Worm (Caenorhabditis elegans): ENCODE results near the gene K07F5.22.

DNA sequence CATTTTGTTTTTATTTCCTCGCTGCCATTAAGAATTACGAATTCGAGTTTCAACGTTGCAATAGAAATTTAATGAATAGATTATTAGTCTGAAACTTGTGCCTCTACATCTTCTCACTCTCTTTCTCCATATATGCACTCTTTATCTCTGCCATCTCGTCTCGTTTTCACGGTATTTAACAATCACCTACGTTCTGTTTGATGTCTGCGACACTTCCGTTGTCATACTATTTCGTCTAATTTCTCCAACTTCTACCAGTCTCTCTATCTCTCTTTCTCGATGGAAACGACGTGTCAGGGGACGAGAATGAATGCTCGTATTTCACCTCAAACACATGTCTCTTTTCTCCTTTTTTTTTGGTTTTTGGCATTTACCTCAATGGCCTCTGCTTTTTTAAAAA, 9.0 kb downstream of the K07F5.22 start:
- TF ChIP-seq ceh-24 (tag; optimal IDR thresholded peaks at IDR 0.05) (no peak), pag-3 (tag; optimal IDR thresholded peaks at IDR 0.05; ENCODE audit: borderline replicate concordance) (no peak)

Measured in whole organism, late embryonic.